Worm (Caenorhabditis elegans): Measurements from ENCODE around the gene srh-23.

DNA sequence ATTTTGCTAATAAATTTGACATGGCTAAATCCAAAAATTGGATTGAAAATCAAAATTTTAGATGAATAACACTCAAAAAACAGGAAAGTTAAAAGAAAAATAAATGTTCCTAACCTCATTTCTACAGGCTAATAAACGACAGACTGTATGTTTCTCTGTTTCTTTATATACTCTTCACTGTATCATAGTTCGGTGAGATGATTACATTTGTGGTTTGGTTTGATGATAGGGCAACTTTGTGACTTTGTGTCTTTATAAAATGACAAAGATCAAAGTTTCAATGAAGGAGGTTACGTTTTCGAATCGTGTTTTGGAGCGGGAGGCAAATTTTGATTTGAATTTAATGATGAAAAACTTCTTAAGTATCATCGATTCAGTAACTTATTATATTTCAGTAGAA lies 31.4 kb upstream of the srh-23 start, which contains the start of gene ugt-12:
- TF ChIP-seq snpc-4 (GFP tag; optimal IDR thresholded peaks at IDR 0.05) (no peak), snpc-4 (tag; optimal IDR thresholded peaks at IDR 0.05) (no peak), F33H1.4 (GFP tag; IDR thresholded peaks at IDR 0.05) (no peak), chd-7 (tag; optimal IDR thresholded peaks at IDR 0.05) (no peak), nfyb-1 (GFP tag; IDR thresholded peaks at IDR 0.05) (no peak), cebp-1 (GFP tag; IDR thresholded peaks at IDR 0.05) (no peak), cebp-1 (tag; optimal IDR thresholded peaks at IDR 0.05) (no peak), nhr-90 (tag; optimal IDR thresholded peaks at IDR 0.05) (no peak)
